Worm (Caenorhabditis elegans): Measurements from ENCODE around the gene str-205.

ce11 chrV:4932814-4933213 is 3.1 kb upstream of the str-205 start, which contains the start of gene C02E7.10:
- TF ChIP-seq zag-1 (tag; optimal IDR thresholded peaks at IDR 0.05) (no peak), unc-86 (tag; optimal IDR thresholded peaks at IDR 0.05) (no peak), lin-15B (tag; optimal IDR thresholded peaks at IDR 0.05) (no peak), mef-2 (tag; optimal IDR thresholded peaks at IDR 0.05) (no peak), nhr-77 (tag; optimal IDR thresholded peaks at IDR 0.05) (no peak), nhr-28 (tag; optimal IDR thresholded peaks at IDR 0.05) (no peak), lir-3 (tag; optimal IDR thresholded peaks at IDR 0.05; ENCODE audit: poor library complexity) (no peak), unc-62 (GFP tag; optimal IDR thresholded peaks at IDR 0.05) (no peak), nhr-11 (tag; optimal IDR thresholded peaks at IDR 0.05) (no peak)

Measured in whole organism, L1 larva.